Worm (Caenorhabditis elegans) whole organism, L4 larva: Measurements from ENCODE around the gene srz-63.

Experiments
- ZK546.5 ChIP-seq, 2 experiments: sonication (generic microtip); optimal IDR thresholded peaks; 2 replicates each; lab custom pipeline; 2017; ENCODE audit warnings: missing biosample characterization in 2 of 2, missing genetic modification characterization in 2 of 2
- aly-2 ChIP-seq: sonication (generic microtip); optimal IDR thresholded peaks from 2 replicates; lab custom pipeline; 2018; ENCODE audit warnings: missing biosample characterization, missing genetic modification characterization
- daf-16 ChIP-seq, 3 experiments: sonication (generic microtip); optimal IDR thresholded peaks; 2 replicates each; lab custom pipeline; 2016 to 2017; ENCODE audit warnings: missing genetic modification characterization in 3 of 3, missing genetic modification reagents in 3 of 3, mild to moderate bottlenecking in 2 of 3, missing compliant biosample characterization in 2 of 3, missing biosample characterization in 1 of 3, moderate library complexity in 1 of 3
- dpl-1 ChIP-seq: fragments of 150-350 bp; optimal IDR thresholded peaks from 2 replicates; lab custom pipeline; 2014; ENCODE audit warnings: missing biosample characterization, missing genetic modification reagents, missing genetic modification characterization
- nhr-11 ChIP-seq: fragments of 150-350 bp; optimal IDR thresholded peaks from 2 replicates; lab custom pipeline; 2014; ENCODE audit warnings: missing biosample characterization, missing genetic modification characterization
- pqm-1 ChIP-seq: sonication (generic microtip); optimal IDR thresholded peaks from 2 replicates; lab custom pipeline; 2017; ENCODE audit warnings: missing biosample characterization, missing genetic modification characterization
- unc-39 ChIP-seq: sonication (generic microtip); optimal IDR thresholded peaks from 2 replicates; lab custom pipeline; 2017; ENCODE audit warnings: missing biosample characterization, missing genetic modification characterization

ce11 chrII:1232967-1233366 lies 45.5 kb upstream of the srz-63 start:
- TF ChIP-seq dpl-1 (GFP tag; lab: Kevin White, UChicago), result no peak
- TF ChIP-seq ZK546.5 (tag; optimal IDR thresholded peaks at IDR 0.05; lab: Kevin White, UChicago), result no peak
- no peak for TF ChIP-seq pqm-1 (tag; lab: Kevin White, UChicago)
- TF ChIP-seq nhr-11 (tag; lab: Kevin White, UChicago), result no peak
- TF ChIP-seq unc-39 (tag; lab: Kevin White, UChicago), result no peak
- TF ChIP-seq daf-16 (GFP tag; optimal IDR thresholded peaks at IDR 0.05; lab: Kevin White, UChicago), result no peak
- peak; percentile 24 for TF ChIP-seq daf-16 (tag; optimal IDR thresholded peaks at IDR 0.05; lab: Kevin White, UChicago)
- TF ChIP-seq aly-2 (tag; lab: Kevin White, UChicago), result no peak
